Worm (Caenorhabditis elegans): ENCODE data around the gene Y105C5A.24.

- TF ChIP-seq tra-4 (tag; optimal IDR thresholded peaks at IDR 0.05) (no peak), tbx-37 (GFP tag; conservative IDR thresholded peaks at IDR 0.05) (no peak), ama-1 (optimal IDR thresholded peaks at IDR 0.05) (no peak), B0310.2 (tag; optimal IDR thresholded peaks at IDR 0.05) (no peak), flt-1 (GFP tag; IDR thresholded peaks at IDR 0.05) (no peak), ceh-36 (tag; optimal IDR thresholded peaks at IDR 0.05) (no peak), scrt-1 (GFP tag; IDR thresholded peaks at IDR 0.05) (no peak), hmg-4 (GFP tag; optimal IDR thresholded peaks at IDR 0.05) (no peak), hmbx-1 (tag; optimal IDR thresholded peaks at IDR 0.05) (no peak)
Observed at ce11 chrIV:15901123-15901522, 51.4 kb downstream of the Y105C5A.24 start, which contains the start of gene Y105C5B.5.
